Worm (Caenorhabditis elegans): Measurements from ENCODE around the gene C04G6.11.

- TF ChIP-seq tab-1 (GFP tag; IDR thresholded peaks at IDR 0.05) (no peak), flt-1 (GFP tag; IDR thresholded peaks at IDR 0.05) (no peak), T22C8.4 (GFP tag; IDR thresholded peaks at IDR 0.05) (no peak)
These were observed 17.0 kb upstream of the C04G6.11 start for ce11 chrII:5120612-5121011.
